Fruit fly (Drosophila melanogaster): ENCODE measurements around the gene Tgs1.
A peak's percentile ranks its signal among the peaks of the same experiment; 100 is the strongest.

Tgs1 gene

dm6 chr3R:18223434-18223833, 31.9 kb upstream of the Tgs1 start, which contains the start of the genes mTerf5 and Non3 (continued):
- no peak for TF ChIP-seq Hey (tag; optimal IDR thresholded peaks at IDR 0.05)
- peak; percentile 81 for TF ChIP-seq BEAF-32 (GFP tag; optimal IDR thresholded peaks at IDR 0.05)
- peak; percentile 51 for TF ChIP-seq CG17328 (GFP tag; IDR thresholded peaks at IDR 0.05)
- peak; percentile 15 for TF ChIP-seq Lhr (GFP tag; optimal IDR thresholded peaks at IDR 0.05)
- no peak for TF ChIP-seq h (optimal IDR thresholded peaks at IDR 0.05)
- peak; percentile 54 for TF ChIP-seq CG15601 (tag; optimal IDR thresholded peaks at IDR 0.05)
- peak; percentile 81 for TF ChIP-seq ewg (GFP tag; optimal IDR thresholded peaks at IDR 0.05)
- no peak for TF ChIP-seq fd64A (GFP tag; optimal IDR thresholded peaks at IDR 0.05)
- no peak for TF ChIP-seq tll (GFP tag; optimal IDR thresholded peaks at IDR 0.05)
- TF ChIP-seq insv (GFP tag; optimal IDR thresholded peaks at IDR 0.05) = peak in 1 of 2 experiments; percentile 26
- TF ChIP-seq hbn (GFP tag; IDR thresholded peaks at IDR 0.05; ENCODE audit: partially characterized antibody) = peak; percentile 83
- peak; percentile 33 for TF ChIP-seq Ssrp (tag; optimal IDR thresholded peaks at IDR 0.05)
- TF ChIP-seq CG4617 (GFP tag; optimal IDR thresholded peaks at IDR 0.05; ENCODE audit: borderline replicate concordance) = peak; percentile 61
- no peak for TF ChIP-seq Poxn (GFP tag; IDR thresholded peaks at IDR 0.05)
- TF ChIP-seq CG18262 (tag; optimal IDR thresholded peaks at IDR 0.05) = peak; percentile 63
- no peak for TF ChIP-seq Atf6 (GFP tag; IDR thresholded peaks at IDR 0.05)
- TF ChIP-seq pzg (GFP tag; optimal IDR thresholded peaks at IDR 0.05) = peak; percentile 51
- peak; percentile 33 for TF ChIP-seq odd (GFP tag; optimal IDR thresholded peaks at IDR 0.05)
- peak; percentile 81 for TF ChIP-seq CG14860 (GFP tag; IDR thresholded peaks at IDR 0.05; ENCODE audit: partially characterized antibody)
- TF ChIP-seq CG12299 (tag; optimal IDR thresholded peaks at IDR 0.05) = peak; percentile 32
- peak; percentile 20 for TF ChIP-seq CG7556 (GFP tag; optimal IDR thresholded peaks at IDR 0.05)
- no peak for TF ChIP-seq otp (GFP tag; IDR thresholded peaks at IDR 0.05)
- peak; percentile 28 for TF ChIP-seq ATbp (GFP tag; optimal IDR thresholded peaks at IDR 0.05)
- TF ChIP-seq D19A (tag; optimal IDR thresholded peaks at IDR 0.05) = peak; percentile 43
- peak; percentile 58; the same call in 2 of the 3 replicates for TF ChIP-seq CG17361 (GFP tag; IDR thresholded peaks at IDR 0.05)
- TF ChIP-seq CG6791 (GFP tag; IDR thresholded peaks at IDR 0.05; ENCODE audit: partially characterized antibody) = peak; percentile 78
- peak; percentile 59 for TF ChIP-seq Ptx1 (GFP tag; IDR thresholded peaks at IDR 0.05)
- TF ChIP-seq ci (GFP tag; IDR thresholded peaks at IDR 0.05) = peak; percentile 46; the same call in 1 of the 3 replicates
- TF ChIP-seq vfl (GFP tag; optimal IDR thresholded peaks at IDR 0.05) = peak; percentile 8
- TF ChIP-seq kay (GFP tag; optimal IDR thresholded peaks at IDR 0.05) = no peak
- no peak for TF ChIP-seq Lim3 (GFP tag; IDR thresholded peaks at IDR 0.05)
- TF ChIP-seq NC2β (GFP tag; optimal IDR thresholded peaks at IDR 0.05) = no peak
- TF ChIP-seq CG17186 (GFP tag; optimal IDR thresholded peaks at IDR 0.05) = peak; percentile 33
- TF ChIP-seq seq (GFP tag; IDR thresholded peaks at IDR 0.05) = no peak
- TF ChIP-seq Ets65A (GFP tag) = peak; percentile 83
- peak; percentile 75 for TF ChIP-seq CG8924 (tag; optimal IDR thresholded peaks at IDR 0.05)
- TF ChIP-seq Nf-YB (GFP tag; optimal IDR thresholded peaks at IDR 0.05) = peak; percentile 29
- peak; percentile 95 for TF ChIP-seq Dll (GFP tag; IDR thresholded peaks at IDR 0.05; ENCODE audit: partially characterized antibody)
- TF ChIP-seq CkIIα-i1 (GFP tag; IDR thresholded peaks at IDR 0.05) = no peak
- TF ChIP-seq CG3847 (GFP tag; IDR thresholded peaks at IDR 0.05) = peak; percentile 54
- TF ChIP-seq CG3726 (GFP tag; IDR thresholded peaks at IDR 0.05) = no peak
- TF ChIP-seq HLHmδ (GFP tag; optimal IDR thresholded peaks at IDR 0.05) = no peak
- TF ChIP-seq E2f1 (GFP tag; IDR thresholded peaks at IDR 0.05) = peak; percentile 11; the same call in 1 of the 2 replicates
- TF ChIP-seq CG8089 (GFP tag; optimal IDR thresholded peaks at IDR 0.05) = no peak
- no peak for TF ChIP-seq CG11696 (GFP tag; IDR thresholded peaks at IDR 0.05)
- no peak for TF ChIP-seq CG33213 (GFP tag; optimal IDR thresholded peaks at IDR 0.05)
- TF ChIP-seq D19B (GFP tag; optimal IDR thresholded peaks at IDR 0.05) = no peak
- no peak for TF ChIP-seq rib (GFP tag; IDR thresholded peaks at IDR 0.05)
- TF ChIP-seq CG33557 (GFP tag; optimal IDR thresholded peaks at IDR 0.05) = peak; percentile 47
- TF ChIP-seq Optix (GFP tag; IDR thresholded peaks at IDR 0.05) = peak; percentile 37; the same call in 1 of the 3 replicates
- peak; percentile 76; the same call in 2 of the 3 replicates for TF ChIP-seq CG7963 (GFP tag; IDR thresholded peaks at IDR 0.05; ENCODE audit: partially characterized antibody)
